Fruit fly (Drosophila melanogaster): ENCODE measurements around the gene futsch.

The futsch gene

DNA sequence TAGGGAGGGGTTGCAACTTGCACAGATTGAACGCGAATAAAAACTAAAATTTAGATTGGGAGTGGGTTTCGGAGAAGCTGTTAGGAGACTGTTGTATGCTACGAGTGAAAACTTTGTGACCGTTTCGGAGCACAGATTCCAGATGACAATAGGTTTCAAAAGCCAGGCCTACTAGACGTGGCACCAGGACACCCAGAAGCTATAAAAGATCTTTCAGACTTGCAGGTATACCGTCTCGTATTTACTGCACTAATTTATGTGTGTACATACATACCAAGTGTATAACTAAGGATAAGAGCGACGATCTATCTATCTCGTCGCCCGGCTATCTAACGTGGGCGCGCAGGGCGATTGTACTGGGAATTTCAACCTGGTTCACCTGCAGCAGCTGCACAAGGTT is 48.1 kb downstream of the futsch start, which contains the start of gene CG14785:
Gene CG14785 (minus strand): TSS at position 101 of the 400 bp plus-strand sequence.
- TF ChIP-seq Snoo (tag; optimal IDR thresholded peaks at IDR 0.05), result no peak

DNA sequence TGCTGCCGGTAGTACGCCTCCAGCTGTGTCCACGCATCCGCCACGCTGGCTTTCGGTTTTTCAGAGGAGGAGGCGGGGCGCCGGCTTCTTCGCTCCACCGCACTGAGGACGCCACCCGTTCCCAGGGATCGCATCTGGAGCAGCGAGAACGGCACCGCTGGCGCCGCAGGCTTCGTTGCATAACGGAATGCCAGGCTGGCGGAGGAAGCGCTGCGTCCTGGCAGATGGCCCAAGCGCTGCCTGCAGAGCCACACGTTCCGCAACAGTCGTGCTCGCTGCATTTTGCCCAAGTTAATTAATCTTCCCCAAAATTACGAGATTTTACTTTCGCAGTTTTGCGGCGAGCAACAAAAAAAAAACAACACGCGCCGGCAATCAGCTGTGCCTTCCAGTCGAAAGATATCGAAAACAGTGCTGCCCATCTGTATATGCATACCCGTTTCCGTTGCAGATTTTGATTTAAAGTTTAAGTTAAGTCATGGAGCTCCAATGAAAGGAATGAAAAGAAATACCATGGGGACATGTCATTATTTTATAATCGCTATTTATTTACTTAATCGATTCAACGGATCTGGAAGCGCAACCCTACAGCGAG is 51.5 kb downstream of the futsch start, which contains the start of gene Lrpprc2:
Gene Lrpprc2 (minus strand): TSS at position 340 of the 595 bp plus-strand sequence.
- no peak for TF ChIP-seq CG14655 (GFP tag; optimal IDR thresholded peaks at IDR 0.05)
- TF ChIP-seq CG12605 (GFP tag; IDR thresholded peaks at IDR 0.05), result no peak
- TF ChIP-seq Snoo (tag; optimal IDR thresholded peaks at IDR 0.05), result no peak
- no peak for TF ChIP-seq CG15710 (tag; optimal IDR thresholded peaks at IDR 0.05)
- no peak for TF ChIP-seq CG13204 (GFP tag; optimal IDR thresholded peaks at IDR 0.05)
- no peak for TF ChIP-seq CG10348 (GFP tag; IDR thresholded peaks at IDR 0.05)
- no peak for TF ChIP-seq CG8159 (tag; optimal IDR thresholded peaks at IDR 0.05)
- no peak for TF ChIP-seq D1 (tag; optimal IDR thresholded peaks at IDR 0.05)
- no peak for TF ChIP-seq CG34367 (tag; optimal IDR thresholded peaks at IDR 0.05)
- no peak for TF ChIP-seq Pif1B (GFP tag; optimal IDR thresholded peaks at IDR 0.05)
- no peak for TF ChIP-seq CG32121 (GFP tag; IDR thresholded peaks at IDR 0.05)
- TF ChIP-seq Ets98B (GFP tag; IDR thresholded peaks at IDR 0.05), result no peak
- TF ChIP-seq CG4496 (GFP tag; IDR thresholded peaks at IDR 0.05), result no peak
- no peak for TF ChIP-seq EcR (GFP tag; optimal IDR thresholded peaks at IDR 0.05)
- TF ChIP-seq rn (GFP tag; IDR thresholded peaks at IDR 0.05), result no peak
- no peak for TF ChIP-seq fd96Ca (GFP tag; IDR thresholded peaks at IDR 0.05)
- TF ChIP-seq Pif1A (GFP tag; optimal IDR thresholded peaks at IDR 0.05), result no peak
- TF ChIP-seq CG9948 (tag; optimal IDR thresholded peaks at IDR 0.05), result no peak
- TF ChIP-seq gl (tag; optimal IDR thresholded peaks at IDR 0.05), result no peak
- no peak for TF ChIP-seq CG8301 (tag; optimal IDR thresholded peaks at IDR 0.05)

dm6 chrX:1461544-1461943 is 52.7 kb downstream of the futsch start, which contains the start of gene CG14787:
CG14787 (minus strand) TSS chrX:1461676.
- TF ChIP-seq CG4496 (GFP tag; IDR thresholded peaks at IDR 0.05) (peak; percentile 52; the same call in 1 of the 3 replicates), CG32121 (GFP tag; IDR thresholded peaks at IDR 0.05) (no peak), fd96Ca (GFP tag; IDR thresholded peaks at IDR 0.05) (no peak), CG13204 (GFP tag; optimal IDR thresholded peaks at IDR 0.05) (no peak), CG34367 (tag; optimal IDR thresholded peaks at IDR 0.05) (no peak), CG8301 (tag; optimal IDR thresholded peaks at IDR 0.05) (no peak), CG9948 (tag; optimal IDR thresholded peaks at IDR 0.05) (no peak), CG14655 (GFP tag; optimal IDR thresholded peaks at IDR 0.05) (no peak), Ets98B (GFP tag; IDR thresholded peaks at IDR 0.05) (no peak), Pif1B (GFP tag; optimal IDR thresholded peaks at IDR 0.05) (no peak), CG10348 (GFP tag; IDR thresholded peaks at IDR 0.05) (no peak), Pif1A (GFP tag; optimal IDR thresholded peaks at IDR 0.05) (no peak), CG12605 (GFP tag; IDR thresholded peaks at IDR 0.05) (no peak; the same call in 1 of the 2 replicates), EcR (GFP tag; optimal IDR thresholded peaks at IDR 0.05) (no peak), gl (tag; optimal IDR thresholded peaks at IDR 0.05) (peak; percentile 31), CG8159 (tag; optimal IDR thresholded peaks at IDR 0.05) (no peak), rn (GFP tag; IDR thresholded peaks at IDR 0.05) (no peak)

DNA sequence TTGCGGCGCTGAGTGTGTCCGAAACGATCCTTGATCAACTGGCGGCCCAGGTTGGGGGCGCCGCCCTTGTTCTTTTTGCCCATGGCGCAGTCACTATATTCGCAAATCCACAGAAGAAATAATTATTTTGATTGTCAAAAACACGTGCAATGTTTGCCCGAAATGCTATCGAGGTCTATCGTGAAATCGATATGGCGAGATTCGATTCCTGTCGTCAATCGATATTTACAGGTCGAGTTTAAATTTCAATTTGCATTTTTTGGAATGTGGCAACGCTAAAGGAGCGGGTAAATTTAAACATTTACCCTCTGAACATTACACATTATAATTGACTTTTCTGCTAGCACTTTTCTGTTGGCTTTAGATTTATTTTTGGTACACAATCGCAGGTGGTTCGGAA is 55.2 kb downstream of the futsch start, which contains the start of gene Ns3:
Gene Ns3 (minus strand): TSS at position 188 of the 400 bp plus-strand sequence.
- no peak for TF ChIP-seq CG8159 (tag; optimal IDR thresholded peaks at IDR 0.05)
- TF ChIP-seq CG32121 (GFP tag; IDR thresholded peaks at IDR 0.05), result no peak

- TF ChIP-seq rn (GFP tag; IDR thresholded peaks at IDR 0.05) (0 out of 2 replicates have a peak, but pooled peaks have one; percentile 28), CG8301 (tag; optimal IDR thresholded peaks at IDR 0.05) (peak; percentile 51), Ets98B (GFP tag; IDR thresholded peaks at IDR 0.05) (peak; percentile 63), Pif1B (GFP tag; optimal IDR thresholded peaks at IDR 0.05) (peak; percentile 54), CG10348 (GFP tag; IDR thresholded peaks at IDR 0.05) (no peak), EcR (GFP tag; optimal IDR thresholded peaks at IDR 0.05) (no peak), Pif1A (GFP tag; optimal IDR thresholded peaks at IDR 0.05) (no peak), CG17806 (tag; optimal IDR thresholded peaks at IDR 0.05) (peak; percentile 46), CG14655 (GFP tag; optimal IDR thresholded peaks at IDR 0.05) (no peak), CG8159 (tag; optimal IDR thresholded peaks at IDR 0.05) (peak; percentile 26), CG12605 (GFP tag; IDR thresholded peaks at IDR 0.05) (peak; percentile 22; the same call in 1 of the 2 replicates), CG9948 (tag; optimal IDR thresholded peaks at IDR 0.05) (peak; percentile 44), CG34367 (tag; optimal IDR thresholded peaks at IDR 0.05) (peak; percentile 33), D1 (tag; optimal IDR thresholded peaks at IDR 0.05) (no peak), CG4496 (GFP tag; IDR thresholded peaks at IDR 0.05) (peak; percentile 83), CG15710 (tag; optimal IDR thresholded peaks at IDR 0.05) (peak; percentile 48), fd96Ca (GFP tag; IDR thresholded peaks at IDR 0.05) (peak; percentile 68; the same call in 2 of the 3 replicates), gl (tag; optimal IDR thresholded peaks at IDR 0.05) (no peak), Snoo (tag; optimal IDR thresholded peaks at IDR 0.05) (no peak), CG32121 (GFP tag; IDR thresholded peaks at IDR 0.05) (peak; percentile 70), CG13204 (GFP tag; optimal IDR thresholded peaks at IDR 0.05) (no peak)
These were observed 57.0 kb downstream of the futsch start, which contains the start of the genes O-fut2 and CG14777 for dm6 chrX:1465707-1466504. O-fut2 (minus strand) TSS chrX:1465996. CG14777 (plus strand) TSS chrX:1466134.

Measured in whole organism, pupa.